Worm (Caenorhabditis elegans) whole organism, L3 larva: ENCODE results near the gene mlc-1.

Source experiments
- ama-1 ChIP-seq: fragments of 150-350 bp; optimal IDR thresholded peaks from 2 replicates; lab custom pipeline; 2018
- elt-2 ChIP-seq: sonication (generic microtip); optimal IDR thresholded peaks from 2 replicates; lab custom pipeline; 2016; ENCODE audit warnings: missing genetic modification reagents, mild to moderate bottlenecking, missing genetic modification characterization, missing compliant biosample characterization
- hmg-11 ChIP-seq: sonication (generic microtip); optimal IDR thresholded peaks from 2 replicates; lab custom pipeline; 2016; ENCODE audit warnings: missing genetic modification characterization, missing compliant biosample characterization
- nhr-23 ChIP-seq: fragments of 150-350 bp; optimal IDR thresholded peaks from 2 replicates; lab custom pipeline; 2014; ENCODE audit warnings: missing biosample characterization, missing genetic modification reagents, missing genetic modification characterization
- nhr-237 ChIP-seq: fragments of 150-350 bp; optimal IDR thresholded peaks from 2 replicates; lab custom pipeline; 2014; ENCODE audit warnings: missing biosample characterization, missing genetic modification characterization
- unc-62 ChIP-seq: fragments of 150-350 bp; sonication (generic microtip); optimal IDR thresholded peaks from 4 replicates; lab custom pipeline; 2014; ENCODE audit warnings: missing biosample characterization, missing genetic modification reagents, missing genetic modification characterization
- ztf-4 ChIP-seq: fragments of 150-350 bp; optimal IDR thresholded peaks from 2 replicates; lab custom pipeline; 2014; ENCODE audit warnings: missing biosample characterization, missing genetic modification characterization

DNA sequence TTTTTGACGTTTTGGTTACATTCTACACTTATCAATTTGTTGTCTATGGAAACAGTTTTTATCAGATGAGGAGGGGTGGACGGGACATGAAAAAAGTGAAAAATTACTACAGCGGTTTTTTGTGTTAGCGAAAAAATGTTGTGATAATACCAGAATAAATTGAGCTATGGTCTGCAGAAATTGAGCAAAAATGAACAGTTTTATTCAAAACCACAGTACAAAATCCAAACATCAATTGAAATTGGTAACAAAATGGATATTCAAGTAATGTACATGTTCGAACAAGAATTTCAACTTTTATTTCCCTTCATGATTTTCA lies 34.5 kb upstream of the mlc-1 start:
- no peak for TF ChIP-seq ztf-4
- no peak for TF ChIP-seq ama-1 (lab: Kevin White, UChicago)
- TF ChIP-seq hmg-11 (tag; lab: Kevin White, UChicago), result no peak
- TF ChIP-seq elt-2 (tag; lab: Kevin White, UChicago), result no peak
- no peak for TF ChIP-seq nhr-237 (tag; lab: Kevin White, UChicago)
- TF ChIP-seq unc-62 (GFP tag; lab: Kevin White, UChicago), result no peak
- TF ChIP-seq nhr-23 (tag; lab: Kevin White, UChicago), result no peak
